Fruit fly (Drosophila melanogaster): ENCODE measurements around the gene Sam-S.

- no peak for TF ChIP-seq pan (optimal IDR thresholded peaks at IDR 0.05)
- no peak for TF ChIP-seq Dll (optimal IDR thresholded peaks at IDR 0.05)
Measured at dm6 chr2L:130691-131090, 24.0 kb downstream of the Sam-S start, which contains the start of gene CG3164.

Measured in whole organism.